Worm (Caenorhabditis elegans): Measurements from ENCODE around the gene Y43F8B.18.

Y43F8B.18 gene

DNA sequence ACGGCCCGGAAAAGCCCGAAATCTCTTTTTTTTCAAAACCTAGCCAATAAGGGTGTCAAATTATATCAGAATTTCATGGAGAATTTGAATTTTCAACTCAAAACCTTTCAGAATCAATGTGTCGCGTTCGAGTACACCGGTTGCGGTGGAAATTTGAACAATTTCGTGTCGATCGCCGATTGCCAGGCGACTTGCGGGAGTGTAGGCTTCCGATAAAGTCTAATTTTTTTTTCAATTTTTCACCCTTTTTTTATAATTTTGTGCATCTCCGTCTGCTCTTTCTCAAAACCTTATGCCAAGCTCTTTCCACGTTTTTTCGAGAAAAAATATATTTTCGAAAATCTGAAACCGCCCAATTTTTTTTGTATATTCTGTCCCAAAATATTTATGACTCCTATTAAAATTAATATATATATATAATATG is 33.7 kb downstream of the Y43F8B.18 start (continued):
- TF ChIP-seq zag-1 (tag; optimal IDR thresholded peaks at IDR 0.05), result no peak
- peak; percentile 14 for TF ChIP-seq mxl-3 (GFP tag; optimal IDR thresholded peaks at IDR 0.05)
- no peak for TF ChIP-seq R02D3.7 (tag; optimal IDR thresholded peaks at IDR 0.05)
- no peak for TF ChIP-seq F49E8.2 (tag; optimal IDR thresholded peaks at IDR 0.05; ENCODE audit: borderline replicate concordance)
- no peak for TF ChIP-seq mep-1 (tag; optimal IDR thresholded peaks at IDR 0.05)
- no peak for TF ChIP-seq lin-13 (GFP tag; optimal IDR thresholded peaks at IDR 0.05)
- peak; percentile 33 for TF ChIP-seq spr-3 (GFP tag; optimal IDR thresholded peaks at IDR 0.05)
- TF ChIP-seq ceh-44 (GFP tag; IDR thresholded peaks at IDR 0.05), result no peak
- no peak for TF ChIP-seq ztf-7 (tag; optimal IDR thresholded peaks at IDR 0.05)
- no peak for TF ChIP-seq unc-62 (GFP tag; optimal IDR thresholded peaks at IDR 0.05 in 1 of 2)
- TF ChIP-seq unc-62 (tag; optimal IDR thresholded peaks at IDR 0.05), result no peak
- TF ChIP-seq Y105C5A.15 (GFP tag; IDR thresholded peaks at IDR 0.05), result peak; percentile 80; the same call in 1 of the 2 replicates
- TF ChIP-seq egl-43 (GFP tag; IDR thresholded peaks at IDR 0.05), result peak; percentile 84
- TF ChIP-seq madf-5 (GFP tag; IDR thresholded peaks at IDR 0.05), result no peak
- peak; percentile 81; the same call in 1 of the 2 replicates for TF ChIP-seq zfp-3 (GFP tag; conservative IDR thresholded peaks at IDR 0.05)
- peak; percentile 40 for TF ChIP-seq spr-1 (tag; optimal IDR thresholded peaks at IDR 0.05)
- TF ChIP-seq gei-8 (GFP tag; optimal IDR thresholded peaks at IDR 0.05), result no peak
- no peak for TF ChIP-seq ceh-82 (tag; optimal IDR thresholded peaks at IDR 0.05)
- TF ChIP-seq T26A8.4 (GFP tag; IDR thresholded peaks at IDR 0.05), result peak; percentile 96
- no peak for TF ChIP-seq F37D6.2 (tag; optimal IDR thresholded peaks at IDR 0.05)
- TF ChIP-seq dve-1 (tag; optimal IDR thresholded peaks at IDR 0.05; ENCODE audit: insufficient read depth), result no peak
- TF ChIP-seq nhr-6 (tag; optimal IDR thresholded peaks at IDR 0.05), result no peak
- TF ChIP-seq arid-1 (GFP tag; conservative IDR thresholded peaks at IDR 0.05), result peak; percentile 79; the same call in 1 of the 2 replicates
- TF ChIP-seq daf-12 (tag; optimal IDR thresholded peaks at IDR 0.05), result no peak
- TF ChIP-seq zip-2 (tag; optimal IDR thresholded peaks at IDR 0.05), result no peak
- no peak for TF ChIP-seq tag-97 (GFP tag; IDR thresholded peaks at IDR 0.05)
- TF ChIP-seq hif-1 (tag; optimal IDR thresholded peaks at IDR 0.05), result no peak
- TF ChIP-seq nhr-76 (tag; optimal IDR thresholded peaks at IDR 0.05), result no peak
- TF ChIP-seq vab-7 (GFP tag; IDR thresholded peaks at IDR 0.05), result peak; percentile 72
- no peak for TF ChIP-seq zfp-2 (tag; optimal IDR thresholded peaks at IDR 0.05)
- no peak for TF ChIP-seq T20F7.1 (GFP tag; optimal IDR thresholded peaks at IDR 0.05)
- no peak for TF ChIP-seq unc-39 (tag; optimal IDR thresholded peaks at IDR 0.05)
- peak; percentile 69 for TF ChIP-seq pha-4 (GFP tag; IDR thresholded peaks at IDR 0.05)
- TF ChIP-seq pha-4 (tag; optimal IDR thresholded peaks at IDR 0.05), result no peak
- peak; percentile 8 for TF ChIP-seq rbr-2 (tag; optimal IDR thresholded peaks at IDR 0.05)
- no peak for TF ChIP-seq daf-8 (GFP tag; IDR thresholded peaks at IDR 0.05)
- TF ChIP-seq madf-9 (GFP tag; conservative IDR thresholded peaks at IDR 0.05), result peak; percentile 54
- TF ChIP-seq mdt-29 (GFP tag; IDR thresholded peaks at IDR 0.05), result 0 out of 2 replicates have a peak, but pooled peaks have one; percentile 58
- no peak for TF ChIP-seq hlh-30 (tag; optimal IDR thresholded peaks at IDR 0.05; ENCODE audit: insufficient read depth)
- no peak for TF ChIP-seq egl-27 (tag; optimal IDR thresholded peaks at IDR 0.05)
- no peak for TF ChIP-seq ceh-32 (tag; optimal IDR thresholded peaks at IDR 0.05; ENCODE audit: poor library complexity)
- no peak for TF ChIP-seq ZK546.5 (tag; optimal IDR thresholded peaks at IDR 0.05)
- no peak for TF ChIP-seq jun-1 (tag; optimal IDR thresholded peaks at IDR 0.05)
- no peak for TF ChIP-seq unc-130 (GFP tag; optimal IDR thresholded peaks at IDR 0.05)
- TF ChIP-seq skn-1 (tag; optimal IDR thresholded peaks at IDR 0.05), result no peak
- TF ChIP-seq snpc-1.2 (GFP tag; IDR thresholded peaks at IDR 0.05), result peak; percentile 77; the same call in 1 of the 2 replicates
- peak; percentile 71; the same call in 1 of the 2 replicates for TF ChIP-seq mxl-2 (GFP tag; conservative IDR thresholded peaks at IDR 0.05)
- TF ChIP-seq daf-16 (GFP tag; optimal IDR thresholded peaks at IDR 0.05), result no peak
- TF ChIP-seq daf-16 (tag; optimal IDR thresholded peaks at IDR 0.05), result no peak
- 0 out of 2 replicates have a peak, but pooled peaks have one; percentile 8 for TF ChIP-seq lin-29 (GFP tag; IDR thresholded peaks at IDR 0.05)
- no peak for TF ChIP-seq aly-2 (tag; optimal IDR thresholded peaks at IDR 0.05)
- TF ChIP-seq hmg-1.1 (GFP tag; IDR thresholded peaks at IDR 0.05), result peak; percentile 46; the same call in 1 of the 2 replicates

Measured in whole organism, L4 larva.